Worm (Caenorhabditis elegans) whole organism, L1 larva: ENCODE results near the gene T15B7.14.

Source experiments
- F16B12.6 ChIP-seq: fragments of 150-350 bp; optimal IDR thresholded peaks from 2 replicates; lab custom pipeline; 2014; ENCODE audit warnings: missing biosample characterization, missing genetic modification characterization
- aha-1 ChIP-seq: fragments of 150-350 bp; optimal IDR thresholded peaks from 2 replicates; lab custom pipeline; 2014; ENCODE audit warnings: missing biosample characterization, missing genetic modification characterization
- aly-2 ChIP-seq: fragments of 150-350 bp; optimal IDR thresholded peaks from 2 replicates; lab custom pipeline; 2014; ENCODE audit warnings: missing biosample characterization, missing genetic modification characterization
- ama-1 ChIP-seq: fragments of 150-350 bp; optimal IDR thresholded peaks from 2 replicates; lab custom pipeline; 2014
- efl-3 ChIP-seq: fragments of 200-800 bp; sonication (Bioruptor generic); optimal IDR thresholded peaks from 2 replicates; lab custom pipeline; 2018; ENCODE audit warnings: mild to moderate bottlenecking, missing genetic modification characterization, missing compliant biosample characterization
- elt-3 ChIP-seq, 6 experiments: fragments of 150-350 bp in 1 of 6; sonication (generic microtip); optimal IDR thresholded peaks; 2 replicates each; lab custom pipeline; 2017 to 2018; ENCODE audit warnings: missing biosample characterization in 6 of 6, missing genetic modification characterization in 6 of 6, inconsistent platforms in 1 of 6
- lin-39 ChIP-seq: fragments of 150-350 bp; optimal IDR thresholded peaks from 2 replicates; lab custom pipeline; 2014; ENCODE audit warnings: missing biosample characterization, missing genetic modification reagents, missing genetic modification characterization
- nhr-11 ChIP-seq: fragments of 150-350 bp; optimal IDR thresholded peaks from 2 replicates; lab custom pipeline; 2014; ENCODE audit warnings: missing biosample characterization, missing genetic modification characterization
- nhr-19 ChIP-seq: fragments of 200-800 bp; sonication (Bioruptor generic); conservative IDR thresholded peaks from 2 replicates; pipeline ENCODE4 v1.3.6; 2022; ENCODE audit warnings: missing genetic modification characterization, missing compliant biosample characterization
- nhr-28 ChIP-seq: fragments of 150-350 bp; optimal IDR thresholded peaks from 2 replicates; lab custom pipeline; 2014; ENCODE audit warnings: missing biosample characterization, missing genetic modification characterization
- nhr-76 ChIP-seq: sonication (generic microtip); optimal IDR thresholded peaks from 2 replicates; lab custom pipeline; 2017; ENCODE audit warnings: missing biosample characterization, missing genetic modification characterization
- unc-62 ChIP-seq: fragments of 150-350 bp; optimal IDR thresholded peaks from 2 replicates; lab custom pipeline; 2014; ENCODE audit warnings: missing biosample characterization, missing genetic modification reagents, missing genetic modification characterization
- vab-15 ChIP-seq: sonication (generic microtip); optimal IDR thresholded peaks from 2 replicates; lab custom pipeline; 2017; ENCODE audit warnings: missing genotype, mild to moderate bottlenecking, missing genetic modification characterization, missing compliant biosample characterization
- zag-1 ChIP-seq: fragments of 150-350 bp; optimal IDR thresholded peaks from 2 replicates; lab custom pipeline; 2014; ENCODE audit warnings: missing biosample characterization, missing genetic modification characterization

- TF ChIP-seq vab-15 (tag; lab: Kevin White, UChicago) (no peak), aly-2 (no peak), elt-3 (tag; optimal IDR thresholded peaks at IDR 0.05; lab: Kevin White, UChicago) (no peak), efl-3 (GFP tag; lab: Kevin White, UChicago) (no peak), aha-1 (no peak), nhr-11 (tag; lab: Kevin White, UChicago) (no peak), F16B12.6 (tag; lab: Kevin White, UChicago) (no peak), nhr-28 (tag; lab: Kevin White, UChicago) (no peak), ama-1 (lab: Kevin White, UChicago) (no peak), nhr-19 (GFP tag; lab: Robert Waterston, UW) (no peak), unc-62 (GFP tag; lab: Kevin White, UChicago) (no peak), zag-1 (tag; lab: Kevin White, UChicago) (no peak), nhr-76 (tag; lab: Kevin White, UChicago) (no peak), lin-39 (tag; lab: Kevin White, UChicago) (no peak)
Measured at ce11 chrV:6808962-6809361, 26.2 kb downstream of the T15B7.14 start, which contains the start of gene dmsr-16.
